Worm (Caenorhabditis elegans): ENCODE measurements around the gene ZC443.1.

Gene ZC443.1

DNA sequence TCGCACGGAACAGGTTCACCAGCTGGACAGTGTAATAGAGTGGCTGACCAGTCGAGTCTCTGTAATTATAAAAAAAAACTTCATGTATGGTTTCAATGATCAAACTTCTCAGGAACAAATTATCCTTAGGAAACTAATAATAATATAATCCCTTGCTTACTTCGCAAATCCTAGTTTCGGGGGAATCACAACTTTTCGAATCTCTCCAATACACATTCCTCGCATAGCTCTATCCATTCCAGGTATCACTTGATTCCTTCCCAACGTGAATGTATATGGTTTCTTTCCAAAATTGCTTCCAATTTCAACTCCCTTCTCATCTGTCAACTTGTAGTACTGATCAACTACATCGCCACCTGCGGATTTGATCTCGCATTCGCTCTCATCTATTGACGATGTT, 23.5 kb downstream of the ZC443.1 start:
- TF ChIP-seq fos-1 (tag; optimal IDR thresholded peaks at IDR 0.05), result no peak
- no peak for TF ChIP-seq nhr-12 (tag; optimal IDR thresholded peaks at IDR 0.05)
- TF ChIP-seq nhr-21 (tag; optimal IDR thresholded peaks at IDR 0.05), result no peak
- no peak for TF ChIP-seq dmd-4 (tag; optimal IDR thresholded peaks at IDR 0.05)
- no peak for TF ChIP-seq sma-3 (GFP tag; optimal IDR thresholded peaks at IDR 0.05)
- TF ChIP-seq ZK546.5 (tag; optimal IDR thresholded peaks at IDR 0.05), result no peak
- no peak for TF ChIP-seq blmp-1 (tag; optimal IDR thresholded peaks at IDR 0.05; ENCODE audit: insufficient read depth)
- TF ChIP-seq unc-55 (GFP tag; optimal IDR thresholded peaks at IDR 0.05), result no peak
- TF ChIP-seq nhr-23 (tag; optimal IDR thresholded peaks at IDR 0.05), result no peak
- TF ChIP-seq nhr-6 (tag; optimal IDR thresholded peaks at IDR 0.05), result no peak
- TF ChIP-seq aly-2 (tag; optimal IDR thresholded peaks at IDR 0.05), result no peak
- TF ChIP-seq unc-39 (tag; optimal IDR thresholded peaks at IDR 0.05), result no peak
- no peak for TF ChIP-seq nhr-237 (tag; optimal IDR thresholded peaks at IDR 0.05)
- no peak for TF ChIP-seq ceh-16 (tag; optimal IDR thresholded peaks at IDR 0.05)
- TF ChIP-seq egl-27 (tag; optimal IDR thresholded peaks at IDR 0.05), result no peak

DNA sequence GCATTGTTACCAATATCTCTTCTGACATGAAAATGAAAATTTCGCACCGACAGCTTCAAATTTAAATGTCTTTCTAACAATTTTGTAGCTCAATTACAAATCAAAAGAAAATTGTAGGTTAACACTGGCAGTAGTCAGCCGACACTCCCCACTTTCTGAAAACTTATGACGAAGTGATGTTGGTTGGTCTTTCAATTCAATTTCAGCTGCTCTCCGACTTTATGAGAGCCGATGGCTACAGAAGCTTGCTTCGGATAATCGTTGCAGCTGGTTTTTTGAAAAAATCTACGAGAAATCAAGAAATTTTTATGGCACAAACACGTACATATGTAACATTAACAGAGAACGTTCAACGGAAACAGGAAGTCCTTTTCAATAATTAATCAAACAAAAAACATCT, 25.0 kb downstream of the ZC443.1 start, which contains the start of gene sre-20:
Gene sre-20, minus strand, starts transcription at position 101 of the 400 bp plus-strand sequence.
- TF ChIP-seq unc-55 (GFP tag; optimal IDR thresholded peaks at IDR 0.05) (no peak), fos-1 (tag; optimal IDR thresholded peaks at IDR 0.05) (no peak), ztf-11 (tag; optimal IDR thresholded peaks at IDR 0.05) (no peak), ztf-1 (GFP tag; conservative IDR thresholded peaks at IDR 0.05) (no peak), C34F6.9 (tag; optimal IDR thresholded peaks at IDR 0.05) (no peak), crh-2 (tag; optimal IDR thresholded peaks at IDR 0.05) (no peak)

DNA sequence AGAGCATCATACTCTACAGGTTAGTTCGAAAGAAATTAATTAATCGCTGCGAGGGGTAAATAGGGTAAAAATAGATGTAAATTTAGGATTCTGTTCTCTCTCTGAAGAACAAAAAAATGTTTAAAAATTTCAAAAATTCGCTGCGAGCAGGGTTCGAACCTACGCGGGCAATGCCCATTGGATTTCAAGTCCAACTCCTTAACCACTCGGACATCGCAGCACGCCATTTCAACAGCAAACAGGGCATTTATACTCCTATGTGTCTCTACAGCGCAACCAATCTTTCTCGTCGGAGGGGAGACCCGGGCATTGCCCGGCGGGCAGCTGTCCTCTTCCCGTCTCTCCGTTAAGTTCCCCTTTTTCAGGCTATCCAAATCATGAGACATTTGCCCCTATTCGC, 29.6 kb downstream of the ZC443.1 start:
- no peak for TF ChIP-seq lin-39 (tag; optimal IDR thresholded peaks at IDR 0.05)
- no peak for TF ChIP-seq unc-62 (GFP tag; optimal IDR thresholded peaks at IDR 0.05)
- no peak for TF ChIP-seq nhr-11 (tag; optimal IDR thresholded peaks at IDR 0.05)
- TF ChIP-seq F13H6.1 (tag; optimal IDR thresholded peaks at IDR 0.05), result peak; percentile 10
- TF ChIP-seq nhr-21 (tag; optimal IDR thresholded peaks at IDR 0.05), result no peak
- no peak for TF ChIP-seq alr-1 (tag; optimal IDR thresholded peaks at IDR 0.05)
- peak; percentile 38 for TF ChIP-seq C34F6.9 (tag; optimal IDR thresholded peaks at IDR 0.05)
- no peak for TF ChIP-seq blmp-1 (tag; optimal IDR thresholded peaks at IDR 0.05; ENCODE audit: insufficient read depth)
- no peak for TF ChIP-seq Y55F3AM.14 (GFP tag; optimal IDR thresholded peaks at IDR 0.05)
- no peak for TF ChIP-seq nhr-77 (tag; optimal IDR thresholded peaks at IDR 0.05)
- no peak for TF ChIP-seq ceh-82 (tag; optimal IDR thresholded peaks at IDR 0.05)
- no peak for TF ChIP-seq nhr-10 (tag; optimal IDR thresholded peaks at IDR 0.05)
- peak in 1 of 2 experiments; percentile 5 for TF ChIP-seq lsy-2 (tag; optimal IDR thresholded peaks at IDR 0.05)
- TF ChIP-seq fos-1 (tag; optimal IDR thresholded peaks at IDR 0.05), result peak; percentile 45
- no peak for TF ChIP-seq lin-11 (tag; optimal IDR thresholded peaks at IDR 0.05)
- no peak for TF ChIP-seq ztf-1 (GFP tag; conservative IDR thresholded peaks at IDR 0.05)
- TF ChIP-seq dmd-4 (tag; optimal IDR thresholded peaks at IDR 0.05), result no peak
- no peak for TF ChIP-seq egl-27 (tag; optimal IDR thresholded peaks at IDR 0.05)
- TF ChIP-seq ceh-16 (tag; optimal IDR thresholded peaks at IDR 0.05), result no peak
- TF ChIP-seq nhr-12 (tag; optimal IDR thresholded peaks at IDR 0.05), result no peak
- TF ChIP-seq R02D3.7 (tag; optimal IDR thresholded peaks at IDR 0.05), result no peak
- TF ChIP-seq zag-1 (tag; optimal IDR thresholded peaks at IDR 0.05), result no peak
- no peak for TF ChIP-seq skn-1 (tag; optimal IDR thresholded peaks at IDR 0.05)
- TF ChIP-seq nhr-23 (tag; optimal IDR thresholded peaks at IDR 0.05), result no peak
- TF ChIP-seq mbf-1 (tag; optimal IDR thresholded peaks at IDR 0.05), result no peak
- no peak for TF ChIP-seq mab-5 (tag; optimal IDR thresholded peaks at IDR 0.05)
- TF ChIP-seq sma-3 (GFP tag; optimal IDR thresholded peaks at IDR 0.05), result peak; percentile 49
- no peak for TF ChIP-seq nhr-25 (tag; optimal IDR thresholded peaks at IDR 0.05)
- TF ChIP-seq sem-4 (tag; optimal IDR thresholded peaks at IDR 0.05), result no peak
- no peak for TF ChIP-seq ama-1 (optimal IDR thresholded peaks at IDR 0.05)
- TF ChIP-seq unc-55 (GFP tag; optimal IDR thresholded peaks at IDR 0.05), result no peak
- TF ChIP-seq peb-1 (tag; optimal IDR thresholded peaks at IDR 0.05), result no peak
- TF ChIP-seq lin-13 (GFP tag; optimal IDR thresholded peaks at IDR 0.05), result peak; percentile 18
- TF ChIP-seq elt-1 (tag; optimal IDR thresholded peaks at IDR 0.05), result no peak
- no peak for TF ChIP-seq mdl-1 (tag; optimal IDR thresholded peaks at IDR 0.05)
- no peak for TF ChIP-seq unc-39 (tag; optimal IDR thresholded peaks at IDR 0.05)
- TF ChIP-seq elt-3 (tag; optimal IDR thresholded peaks at IDR 0.05), result no peak
- TF ChIP-seq sma-9 (GFP tag; optimal IDR thresholded peaks at IDR 0.05), result peak; percentile 53
- TF ChIP-seq sma-9 (tag; optimal IDR thresholded peaks at IDR 0.05), result no peak
- no peak for TF ChIP-seq nhr-237 (tag; optimal IDR thresholded peaks at IDR 0.05)
- no peak for TF ChIP-seq ztf-11 (tag; optimal IDR thresholded peaks at IDR 0.05)
- TF ChIP-seq snpc-4 (tag; optimal IDR thresholded peaks at IDR 0.05), result no peak
- TF ChIP-seq gmeb-1 (tag; optimal IDR thresholded peaks at IDR 0.05), result peak; percentile 39
- peak; percentile 18 for TF ChIP-seq crh-2 (tag; optimal IDR thresholded peaks at IDR 0.05)
- no peak for TF ChIP-seq ZK546.5 (tag; optimal IDR thresholded peaks at IDR 0.05)
- peak; percentile 70 for TF ChIP-seq nhr-129 (tag; optimal IDR thresholded peaks at IDR 0.05)
- TF ChIP-seq aly-2 (tag; optimal IDR thresholded peaks at IDR 0.05), result no peak
- no peak for TF ChIP-seq ztf-4 (tag; optimal IDR thresholded peaks at IDR 0.05)
- no peak for TF ChIP-seq nhr-6 (tag; optimal IDR thresholded peaks at IDR 0.05)
